Fruit fly (Drosophila melanogaster): ENCODE measurements around the gene CG34253.

- TF ChIP-seq pad (GFP tag; optimal IDR thresholded peaks at IDR 0.05) (no peak), cic (GFP tag; optimal IDR thresholded peaks at IDR 0.05) (no peak), CG1620 (GFP tag; optimal IDR thresholded peaks at IDR 0.05) (no peak), CG12768 (GFP tag; optimal IDR thresholded peaks at IDR 0.05) (no peak), tj (GFP tag; optimal IDR thresholded peaks at IDR 0.05) (no peak), CG5204 (GFP tag; optimal IDR thresholded peaks at IDR 0.05) (no peak), Hr96 (GFP tag; optimal IDR thresholded peaks at IDR 0.05) (no peak), kay (GFP tag; ENCODE audit: borderline replicate concordance) (no peak), CG14711 (tag; optimal IDR thresholded peaks at IDR 0.05) (no peak)
Observed at dm6 chr3L:18124138-18124537, 37.0 kb upstream of the CG34253 start.

Data from whole organism, adult.